Fruit fly (Drosophila melanogaster): ENCODE results near the gene Or74a.

Gene Or74a

dm6 chr3L:17339122-17339521, 10.2 kb upstream of the Or74a start, which contains the start of gene CG6479:
TSS of gene CG6479 (minus strand) at chr3L:17339262.
- TF ChIP-seq CG8478 (optimal IDR thresholded peaks at IDR 0.05) (no peak), CTCF (optimal IDR thresholded peaks at IDR 0.05) (peak; percentile 29 to 65)

- TF ChIP-seq CTCF (optimal IDR thresholded peaks at IDR 0.05) (no peak), CG8478 (optimal IDR thresholded peaks at IDR 0.05) (no peak)
Observed at dm6 chr3L:17325418-17325817, 3.6 kb downstream of the Or74a start, which contains the start of gene CG13725. TSS of gene CG13725 (minus strand) at chr3L:17325518.

- no peak for TF ChIP-seq CG8478 (optimal IDR thresholded peaks at IDR 0.05)
- TF ChIP-seq CTCF (optimal IDR thresholded peaks at IDR 0.05), result no peak
Observed at dm6 chr3L:17322541-17322940, 6.4 kb downstream of the Or74a start, which contains the start of gene CG13724. TSS of gene CG13724 (plus strand) at chr3L:17322841.

- no peak for TF ChIP-seq CTCF (optimal IDR thresholded peaks at IDR 0.05)
- no peak for TF ChIP-seq CG8478 (optimal IDR thresholded peaks at IDR 0.05)
Observed at dm6 chr3L:17320711-17321110, 8.3 kb downstream of the Or74a start, which contains the start of gene ND-24L. TSS of gene ND-24L (minus strand) at chr3L:17320811.

- TF ChIP-seq CG8478 (optimal IDR thresholded peaks at IDR 0.05) (no peak), CTCF (optimal IDR thresholded peaks at IDR 0.05) (no peak)
Observed at dm6 chr3L:17316220-17316619, 12.7 kb downstream of the Or74a start.

- TF ChIP-seq CTCF (optimal IDR thresholded peaks at IDR 0.05), result no peak
- TF ChIP-seq CG8478 (optimal IDR thresholded peaks at IDR 0.05), result no peak
Observed at dm6 chr3L:17310509-17310908, 18.5 kb downstream of the Or74a start.

dm6 chr3L:17292205-17292604, 36.8 kb downstream of the Or74a start:
- TF ChIP-seq CG8478 (optimal IDR thresholded peaks at IDR 0.05), result no peak
- TF ChIP-seq CTCF (optimal IDR thresholded peaks at IDR 0.05), result peak; percentile 61 to 66

Data from S2 (cell line).